Worm (Caenorhabditis elegans): ENCODE data around the gene rev-3.

The rev-3 gene

DNA sequence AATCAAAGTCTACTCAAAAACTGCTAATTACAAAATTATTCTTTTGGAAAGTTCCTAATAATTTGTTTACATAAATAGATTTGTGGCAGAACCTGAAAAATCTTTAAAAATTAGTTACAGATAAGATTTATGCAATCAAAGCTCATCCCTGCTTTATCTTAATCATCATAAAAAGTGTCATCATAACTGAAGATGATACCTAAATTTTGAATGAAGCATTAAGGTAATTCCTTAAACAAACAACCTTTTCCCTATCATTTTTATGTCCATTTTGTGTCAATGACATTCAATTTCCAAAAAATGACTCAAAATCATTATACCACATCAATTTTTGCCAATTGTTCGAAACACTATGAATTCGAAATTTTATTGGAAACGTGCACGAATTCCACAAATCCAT lies 52.7 kb downstream of the rev-3 start, which contains the start of gene B0244.6:
B0244.6 (plus strand) TSS at position 301 of the 400 bp plus-strand sequence.
- no peak for TF ChIP-seq fos-1 (tag; optimal IDR thresholded peaks at IDR 0.05)
- TF ChIP-seq dve-1 (tag; optimal IDR thresholded peaks at IDR 0.05; ENCODE audit: insufficient read depth) = peak; percentile 10

DNA sequence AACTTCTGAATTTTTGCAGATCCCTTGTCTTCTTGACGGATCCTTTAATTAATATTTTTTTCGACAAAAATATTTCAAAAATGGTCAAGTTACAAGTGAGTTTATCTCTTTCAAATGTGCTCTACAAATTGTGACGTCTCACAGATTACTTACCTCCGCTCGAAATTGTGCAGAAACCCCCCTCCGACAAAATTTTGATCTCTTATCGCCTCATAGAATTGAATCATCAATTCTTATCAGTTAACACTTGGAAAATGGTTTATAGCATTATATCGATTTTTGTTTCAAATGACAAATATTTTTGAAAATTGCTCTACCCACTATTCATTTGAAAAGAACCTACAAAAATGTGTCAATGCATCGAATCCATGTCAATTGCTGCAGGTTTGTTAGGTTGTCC lies 55.5 kb downstream of the rev-3 start, which contains the start of gene B0244.10:
B0244.10 (plus strand) TSS at position 254 of the 400 bp plus-strand sequence.
- TF ChIP-seq dmd-6 (GFP tag; IDR thresholded peaks at IDR 0.05) = peak; percentile 84
- no peak for TF ChIP-seq ZK546.5 (tag; optimal IDR thresholded peaks at IDR 0.05)
- TF ChIP-seq egl-43 (GFP tag; IDR thresholded peaks at IDR 0.05) = no peak
- TF ChIP-seq ceh-20 (GFP tag; IDR thresholded peaks at IDR 0.05) = no peak
- no peak for TF ChIP-seq dmd-8 (GFP tag; IDR thresholded peaks at IDR 0.05)
- TF ChIP-seq lin-38 (GFP tag; IDR thresholded peaks at IDR 0.05) = no peak
- TF ChIP-seq zfp-2 (tag; optimal IDR thresholded peaks at IDR 0.05) = no peak
- TF ChIP-seq daf-16 (GFP tag; optimal IDR thresholded peaks at IDR 0.05) = no peak
- peak; percentile 27 for TF ChIP-seq daf-16 (tag; optimal IDR thresholded peaks at IDR 0.05)
- no peak for TF ChIP-seq lin-13 (GFP tag; optimal IDR thresholded peaks at IDR 0.05)
- peak; percentile 49; the same call in 1 of the 2 replicates for TF ChIP-seq php-3 (GFP tag; IDR thresholded peaks at IDR 0.05)
- TF ChIP-seq ztf-11 (tag; optimal IDR thresholded peaks at IDR 0.05) = no peak
- no peak for TF ChIP-seq hmg-1.1 (GFP tag; IDR thresholded peaks at IDR 0.05)
- TF ChIP-seq mep-1 (tag; optimal IDR thresholded peaks at IDR 0.05) = no peak
- no peak for TF ChIP-seq madf-5 (GFP tag; IDR thresholded peaks at IDR 0.05)
- no peak for TF ChIP-seq nhr-25 (tag; optimal IDR thresholded peaks at IDR 0.05; ENCODE audit: borderline replicate concordance, insufficient read depth)
- TF ChIP-seq fos-1 (tag; optimal IDR thresholded peaks at IDR 0.05) = no peak
- TF ChIP-seq nhr-28 (tag; optimal IDR thresholded peaks at IDR 0.05) = peak; percentile 71
- TF ChIP-seq nhr-76 (tag; optimal IDR thresholded peaks at IDR 0.05) = no peak
- no peak for TF ChIP-seq lim-7 (GFP tag; IDR thresholded peaks at IDR 0.05)
- peak; percentile 84 for TF ChIP-seq pqm-1 (tag; optimal IDR thresholded peaks at IDR 0.05)
- TF ChIP-seq gei-8 (GFP tag; optimal IDR thresholded peaks at IDR 0.05) = no peak
- TF ChIP-seq ceh-28 (tag; optimal IDR thresholded peaks at IDR 0.05) = no peak
- TF ChIP-seq hlh-11 (tag; optimal IDR thresholded peaks at IDR 0.05) = peak; percentile 38
- peak; percentile 63 for TF ChIP-seq dve-1 (tag; optimal IDR thresholded peaks at IDR 0.05; ENCODE audit: insufficient read depth)
- no peak for TF ChIP-seq zfp-3 (GFP tag; conservative IDR thresholded peaks at IDR 0.05)

DNA sequence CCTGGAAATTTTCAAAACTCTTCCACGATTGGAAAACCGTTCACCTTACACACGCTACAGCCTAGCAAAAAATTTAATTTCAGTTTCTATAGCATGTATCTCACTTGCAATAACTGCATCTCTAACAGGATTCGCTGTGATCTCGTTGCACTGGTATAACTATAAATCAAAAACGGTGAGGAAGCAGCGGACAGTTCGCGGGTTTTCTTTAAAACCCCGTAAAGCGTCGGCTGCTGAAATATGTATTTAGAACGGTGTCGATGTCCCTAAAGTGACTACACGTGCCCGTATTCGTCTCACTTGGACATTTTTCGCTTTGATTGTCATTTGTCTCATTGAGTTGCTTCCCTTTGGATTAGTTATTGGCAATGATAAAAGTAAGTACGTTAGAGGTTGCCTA lies 56.1 kb downstream of the rev-3 start:
- TF ChIP-seq ama-1 (optimal IDR thresholded peaks at IDR 0.05) (no peak), aha-1 (tag) (peak; percentile 73), F44E2.7 (GFP tag; IDR thresholded peaks at IDR 0.05) (no peak), mdl-1 (tag; optimal IDR thresholded peaks at IDR 0.05) (no peak), mep-1 (tag; optimal IDR thresholded peaks at IDR 0.05) (no peak), nhr-41 (GFP tag; IDR thresholded peaks at IDR 0.05) (no peak), saeg-2 (GFP tag; IDR thresholded peaks at IDR 0.05) (no peak)

DNA sequence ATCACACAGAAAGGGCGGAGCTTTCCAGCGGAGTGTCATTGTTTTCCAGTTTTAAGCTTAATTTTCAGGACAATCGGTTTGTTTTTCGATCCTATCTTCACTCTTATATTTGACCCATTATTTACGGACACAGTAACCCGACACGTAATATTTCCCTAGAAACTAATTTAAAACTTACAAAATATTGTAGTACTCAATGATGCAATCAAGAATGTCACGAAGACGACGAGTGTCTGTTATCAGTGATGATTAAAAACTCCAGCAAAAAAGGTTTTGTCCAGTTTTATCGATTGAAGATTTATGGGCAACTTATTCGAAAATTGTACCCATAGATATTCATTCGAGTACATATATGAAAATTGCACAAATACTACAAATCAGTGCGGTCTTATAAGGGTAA lies 57.5 kb downstream of the rev-3 start, which contains the start of gene B0244.17:
B0244.17 (plus strand) TSS at position 301 of the 400 bp plus-strand sequence.
- TF ChIP-seq nhr-28 (tag; optimal IDR thresholded peaks at IDR 0.05) (peak; percentile 37), zfp-2 (tag; optimal IDR thresholded peaks at IDR 0.05) (no peak), lin-13 (GFP tag; optimal IDR thresholded peaks at IDR 0.05) (no peak), unc-39 (tag; optimal IDR thresholded peaks at IDR 0.05) (no peak), pqm-1 (tag; optimal IDR thresholded peaks at IDR 0.05) (no peak), nhr-102 (tag; optimal IDR thresholded peaks at IDR 0.05) (no peak)

Measured in whole organism, L4 larva.